Fruit fly (Drosophila melanogaster): ENCODE measurements around the gene Or85f.

Gene Or85f

dm6 chr3R:9434543-9435407 lies 36.8 kb downstream of the Or85f start (continued):
- TF ChIP-seq CG13894 (tag; optimal IDR thresholded peaks at IDR 0.05) (peak; percentile 69), lola (GFP tag; optimal IDR thresholded peaks at IDR 0.05) (peak in 1 of 3 experiments; percentile 52), ewg (GFP tag; optimal IDR thresholded peaks at IDR 0.05) (peak; percentile 75), al (GFP tag; IDR thresholded peaks at IDR 0.05) (peak; percentile 89), kni (GFP tag; optimal IDR thresholded peaks at IDR 0.05) (no peak), NC2α (GFP tag; optimal IDR thresholded peaks at IDR 0.05) (peak; percentile 49), lbe (GFP tag; optimal IDR thresholded peaks at IDR 0.05) (no peak), CG2202 (tag; optimal IDR thresholded peaks at IDR 0.05) (peak; percentile 42), bsh (GFP tag; optimal IDR thresholded peaks at IDR 0.05) (peak in 1 of 2 experiments; percentile 89), CG12219 (GFP tag; optimal IDR thresholded peaks at IDR 0.05) (peak; percentile 72), CG8765 (GFP tag; IDR thresholded peaks at IDR 0.05) (no peak), CG12071 (GFP tag; optimal IDR thresholded peaks at IDR 0.05) (peak; percentile 61), cato (GFP tag; optimal IDR thresholded peaks at IDR 0.05; ENCODE audit: borderline replicate concordance) (peak; percentile 76), repo (GFP tag; optimal IDR thresholded peaks at IDR 0.05) (peak; percentile 50), Ets97D (GFP tag; optimal IDR thresholded peaks at IDR 0.05) (peak; percentile 61), Atf3 (GFP tag; optimal IDR thresholded peaks at IDR 0.05) (peak; percentile 79), abd-A (tag; optimal IDR thresholded peaks at IDR 0.05) (peak; percentile 40), CG12299 (tag; optimal IDR thresholded peaks at IDR 0.05) (peak; percentile 82), Trl (optimal IDR thresholded peaks at IDR 0.05) (peak; percentile 39 to 43), Trl (GFP tag; optimal IDR thresholded peaks at IDR 0.05) (peak; percentile 78), ac (GFP tag; optimal IDR thresholded peaks at IDR 0.05) (no peak), Lim3 (GFP tag; IDR thresholded peaks at IDR 0.05) (peak; percentile 59; the same call in 1 of the 2 replicates), Doc3 (GFP tag; IDR thresholded peaks at IDR 0.05; ENCODE audit: partially characterized antibody) (no peak), Jarid2 (GFP tag; optimal IDR thresholded peaks at IDR 0.05) (peak; percentile 36), CG11695 (GFP tag; IDR thresholded peaks at IDR 0.05) (peak; percentile 88), CG11085 (GFP tag; IDR thresholded peaks at IDR 0.05) (peak; percentile 64; the same call in 1 of the 2 replicates), CG18476 (GFP tag; optimal IDR thresholded peaks at IDR 0.05) (peak; percentile 83), CG10431 (GFP tag; optimal IDR thresholded peaks at IDR 0.05) (peak; percentile 8), Fer1 (GFP tag; optimal IDR thresholded peaks at IDR 0.05) (peak; percentile 86), sug (tag; optimal IDR thresholded peaks at IDR 0.05) (peak; percentile 66), Ets65A (GFP tag) (peak; percentile 96), CG1233 (GFP tag; optimal IDR thresholded peaks at IDR 0.05) (peak; percentile 82), tll (GFP tag; optimal IDR thresholded peaks at IDR 0.05) (no peak), CG18619 (GFP tag; optimal IDR thresholded peaks at IDR 0.05) (peak; percentile 79), az2 (GFP tag; optimal IDR thresholded peaks at IDR 0.05) (peak; percentile 82), Ptx1 (GFP tag; IDR thresholded peaks at IDR 0.05) (peak; percentile 90), CG6854 (GFP tag; optimal IDR thresholded peaks at IDR 0.05) (peak; percentile 88), CG42726 (GFP tag; IDR thresholded peaks at IDR 0.05; ENCODE audit: partially characterized antibody) (no peak), Kr (GFP tag; optimal IDR thresholded peaks at IDR 0.05) (no peak), ken (GFP tag; IDR thresholded peaks at IDR 0.05) (peak; percentile 83), mirr (GFP tag; optimal IDR thresholded peaks at IDR 0.05) (peak; percentile 84), ttk (GFP tag; IDR thresholded peaks at IDR 0.05) (peak; percentile 81), org-1 (GFP tag; optimal IDR thresholded peaks at IDR 0.05) (peak; percentile 67), CG11398 (GFP tag; optimal IDR thresholded peaks at IDR 0.05) (peak; percentile 10), CG11504 (tag; optimal IDR thresholded peaks at IDR 0.05) (peak; percentile 91), CG15073 (GFP tag; optimal IDR thresholded peaks at IDR 0.05) (no peak), danr (GFP tag; IDR thresholded peaks at IDR 0.05) (peak; percentile 57; the same call in 1 of the 2 replicates), CG3407 (GFP tag; optimal IDR thresholded peaks at IDR 0.05) (peak; percentile 61)
